Worm (Caenorhabditis elegans): Measurements from ENCODE around the gene F43C11.1.

- TF ChIP-seq B0035.1 (tag; optimal IDR thresholded peaks at IDR 0.05): no peak
- TF ChIP-seq F23B12.7 (tag; optimal IDR thresholded peaks at IDR 0.05; ENCODE audit: insufficient read depth): no peak
- no peak for TF ChIP-seq ztf-25 (GFP tag; IDR thresholded peaks at IDR 0.05)
- TF ChIP-seq him-1 (tag; optimal IDR thresholded peaks at IDR 0.05): no peak
- no peak for TF ChIP-seq nfya-2 (GFP tag; IDR thresholded peaks at IDR 0.05)
- no peak for TF ChIP-seq ztf-22 (GFP tag; optimal IDR thresholded peaks at IDR 0.05)
- TF ChIP-seq C06A6.2 (GFP tag; conservative IDR thresholded peaks at IDR 0.05): no peak
- TF ChIP-seq pbrm-1 (GFP tag; IDR thresholded peaks at IDR 0.05): no peak
- TF ChIP-seq ama-1 (optimal IDR thresholded peaks at IDR 0.05): no peak
- no peak for TF ChIP-seq ama-1 (GFP tag; optimal IDR thresholded peaks at IDR 0.05)
- no peak for TF ChIP-seq pha-4 (tag; optimal IDR thresholded peaks at IDR 0.05)
- TF ChIP-seq lsl-1 (GFP tag; optimal IDR thresholded peaks at IDR 0.05): no peak
- TF ChIP-seq ets-4 (GFP tag; optimal IDR thresholded peaks at IDR 0.05): no peak
Observed at ce11 chrII:2366623-2367365, 9.9 kb downstream of the F43C11.1 start, which contains the start of the genes F43C11.12 and F16G10.5.
